Fruit fly (Drosophila melanogaster) whole organism, prepupa: ENCODE results near the gene Hr4.

Experiments used
- Blimp-1 ChIP-seq: fragments of 200-800 bp; sonication (Bioruptor generic); optimal IDR thresholded peaks from 3 replicates; lab custom pipeline; 2017; ENCODE audit warnings: missing biosample characterization, missing genetic modification characterization, mild to moderate bottlenecking, moderate library complexity, missing genetic modification reagents
- CG11902 ChIP-seq: fragments of 200-800 bp; sonication (Bioruptor generic); optimal IDR thresholded peaks from 3 replicates; lab custom pipeline; 2016; ENCODE audit warnings: missing biosample characterization, missing genetic modification characterization
- CG15336 ChIP-seq: fragments of 200-800 bp; sonication (Bioruptor generic); IDR thresholded peaks from 2 replicates; pipeline ENCODE4 v1.3.6; 2022; ENCODE audit warnings: missing biosample characterization, missing genetic modification characterization
- CG1621 ChIP-seq: fragments of 200-800 bp; sonication (Bioruptor generic); optimal IDR thresholded peaks from 3 replicates; lab custom pipeline; 2018; ENCODE audit warnings: missing biosample characterization, mild to moderate bottlenecking, missing genetic modification characterization
- CG16779 ChIP-seq: fragments of 200-800 bp; sonication (Bioruptor generic); optimal IDR thresholded peaks from 3 replicates; lab custom pipeline; 2017; ENCODE audit warnings: missing biosample characterization, mild to moderate bottlenecking, missing genetic modification characterization
- CG3032 ChIP-seq: fragments of 200-800 bp; optimal IDR thresholded peaks from 2 replicates; lab custom pipeline; 2019; ENCODE audit warnings: missing biosample characterization, mild to moderate bottlenecking, missing genetic modification characterization, moderate library complexity
- CG31627 ChIP-seq: fragments of 200-800 bp; sonication (Bioruptor generic); optimal IDR thresholded peaks from 3 replicates; lab custom pipeline; 2016; ENCODE audit warnings: missing biosample characterization, missing genetic modification characterization
- CG32006 ChIP-seq: fragments of 200-800 bp; sonication (Bioruptor generic); optimal IDR thresholded peaks from 3 replicates; lab custom pipeline; 2017; ENCODE audit warnings: missing biosample characterization, mild to moderate bottlenecking, missing genetic modification characterization
- CG34406 ChIP-seq: fragments of 200-800 bp; sonication (Bioruptor generic); optimal IDR thresholded peaks from 3 replicates; lab custom pipeline; 2016; ENCODE audit warnings: missing biosample characterization, missing genetic modification characterization
- CG4318 ChIP-seq: fragments of 200-800 bp; sonication (Bioruptor generic); optimal IDR thresholded peaks from 3 replicates; lab custom pipeline; 2017; ENCODE audit warnings: missing biosample characterization, mild to moderate bottlenecking, missing genetic modification characterization
- CG6163 ChIP-seq: fragments of 200-800 bp; sonication (Bioruptor generic); IDR thresholded peaks from 3 replicates; pipeline ENCODE4 v1.3.6; 2022; ENCODE audit warnings: missing biosample characterization, missing genetic modification characterization
- CG6276 ChIP-seq: fragments of 200-800 bp; sonication (Bioruptor generic); optimal IDR thresholded peaks from 2 replicates; lab custom pipeline; 2017; ENCODE audit warnings: missing biosample characterization, mild to moderate bottlenecking, missing genetic modification characterization
- CG6792 ChIP-seq: fragments of 200-800 bp; sonication (Bioruptor generic); optimal IDR thresholded peaks from 3 replicates; lab custom pipeline; 2016; ENCODE audit warnings: missing biosample characterization, missing genetic modification characterization
- CG6808 ChIP-seq: fragments of 200-800 bp; sonication (Bioruptor generic); optimal IDR thresholded peaks from 3 replicates; lab custom pipeline; 2017; ENCODE audit warnings: missing biosample characterization, missing genetic modification characterization, mild to moderate bottlenecking, moderate library complexity, missing genetic modification reagents
- CG7368 ChIP-seq: fragments of 200-800 bp; sonication (Bioruptor generic); optimal IDR thresholded peaks from 3 replicates; lab custom pipeline; 2016; ENCODE audit warnings: missing biosample characterization, missing genetic modification characterization
- CG8119 ChIP-seq: fragments of 200-800 bp; sonication (Bioruptor generic); IDR thresholded peaks from 3 replicates; pipeline ENCODE4 v1.3.6; 2022; ENCODE audit warnings: missing biosample characterization, missing genetic modification characterization
- CG8319 ChIP-seq: fragments of 200-800 bp; sonication (Bioruptor generic); optimal IDR thresholded peaks from 3 replicates; lab custom pipeline; 2016; ENCODE audit warnings: missing biosample characterization, missing genetic modification characterization
- CG8632 ChIP-seq: fragments of 200-800 bp; sonication (Bioruptor generic); optimal IDR thresholded peaks from 3 replicates; lab custom pipeline; 2016; ENCODE audit warnings: missing biosample characterization, missing genetic modification characterization
- Eip75B ChIP-seq: fragments of 200-800 bp; sonication (Bioruptor generic); optimal IDR thresholded peaks from 3 replicates; lab custom pipeline; 2016; ENCODE audit warnings: missing biosample characterization, missing genetic modification characterization
- Eip78C ChIP-seq: fragments of 200-800 bp; sonication (Bioruptor generic); peaks from one replicate; lab custom pipeline; 2016; ENCODE audit warnings: missing biosample characterization, missing genetic modification characterization
- Eip93F ChIP-seq: fragments of 200-800 bp; sonication (Bioruptor generic); optimal IDR thresholded peaks from 2 replicates; lab custom pipeline; 2016; ENCODE audit warnings: missing biosample characterization, mild to moderate bottlenecking, missing genetic modification characterization
- Ets21C ChIP-seq: fragments of 200-800 bp; sonication (Bioruptor generic); optimal IDR thresholded peaks from 3 replicates; lab custom pipeline; 2016; ENCODE audit warnings: missing biosample characterization, missing genetic modification characterization
- Ets96B ChIP-seq: fragments of 200-800 bp; optimal IDR thresholded peaks from 2 replicates; lab custom pipeline; 2019; ENCODE audit warnings: missing biosample characterization, mild to moderate bottlenecking, missing genetic modification characterization, moderate library complexity
- Gug ChIP-seq: fragments of 200-800 bp; sonication (Bioruptor generic); IDR thresholded peaks from 2 replicates; pipeline ENCODE4 v1.3.6; 2022; ENCODE audit warnings: missing biosample characterization, missing genetic modification characterization
- Lpt ChIP-seq: fragments of 200-800 bp; sonication (Bioruptor generic); optimal IDR thresholded peaks from 3 replicates; lab custom pipeline; 2016; ENCODE audit warnings: missing biosample characterization, missing genetic modification characterization
- Met ChIP-seq: fragments of 200-800 bp; sonication (Bioruptor generic); optimal IDR thresholded peaks from 3 replicates; lab custom pipeline; 2016; ENCODE audit warnings: missing biosample characterization, missing genetic modification characterization
- OdsH ChIP-seq: fragments of 200-800 bp; sonication (Bioruptor generic); optimal IDR thresholded peaks from 3 replicates; lab custom pipeline; 2016; ENCODE audit warnings: missing biosample characterization, missing genetic modification characterization
- Smox ChIP-seq: fragments of 200-800 bp; sonication (Bioruptor generic); optimal IDR thresholded peaks from 3 replicates; lab custom pipeline; 2016; ENCODE audit warnings: missing biosample characterization, missing genetic modification characterization
- Sox102F ChIP-seq: fragments of 200-800 bp; sonication (Bioruptor generic); optimal IDR thresholded peaks from 2 replicates; lab custom pipeline; 2016; ENCODE audit warnings: missing biosample characterization, mild to moderate bottlenecking, missing genetic modification characterization
- Sox15 ChIP-seq: fragments of 200-800 bp; sonication (Bioruptor generic); optimal IDR thresholded peaks from 3 replicates; lab custom pipeline; 2016; ENCODE audit warnings: missing biosample characterization, missing genetic modification characterization
- achi ChIP-seq: fragments of 200-800 bp; sonication (Bioruptor generic); optimal IDR thresholded peaks from 3 replicates; lab custom pipeline; 2016; ENCODE audit warnings: missing biosample characterization, missing genetic modification characterization
- acj6 ChIP-seq: fragments of 200-800 bp; sonication (Bioruptor generic); optimal IDR thresholded peaks from 3 replicates; lab custom pipeline; 2016; ENCODE audit warnings: missing biosample characterization, missing genetic modification characterization
- cyc ChIP-seq: fragments of 200-800 bp; sonication (Bioruptor generic); optimal IDR thresholded peaks from 3 replicates; lab custom pipeline; 2016; ENCODE audit warnings: missing biosample characterization, missing genetic modification characterization
- dac ChIP-seq: fragments of 200-800 bp; sonication (Bioruptor generic); optimal IDR thresholded peaks from 2 replicates; lab custom pipeline; 2017; ENCODE audit warnings: missing biosample characterization, mild to moderate bottlenecking, missing genetic modification characterization
- dsx ChIP-seq: fragments of 200-800 bp; optimal IDR thresholded peaks from 3 replicates; lab custom pipeline; 2019; ENCODE audit warnings: missing biosample characterization, mild to moderate bottlenecking, missing genetic modification characterization, moderate library complexity; ENCODE audit not compliant: poor library complexity, severe bottlenecking
- eg ChIP-seq: fragments of 200-800 bp; sonication (Bioruptor generic); IDR thresholded peaks from 3 replicates; pipeline ENCODE4 v1.3.6; 2022; ENCODE audit warnings: missing biosample characterization, missing genetic modification characterization
- esn ChIP-seq: fragments of 200-800 bp; sonication (Bioruptor generic); optimal IDR thresholded peaks from 2 replicates; lab custom pipeline; 2016; ENCODE audit warnings: missing biosample characterization, mild to moderate bottlenecking, missing genetic modification characterization, moderate library complexity
- fd85E ChIP-seq: fragments of 200-800 bp; sonication (Bioruptor generic); optimal IDR thresholded peaks from 3 replicates; lab custom pipeline; 2016; ENCODE audit warnings: missing biosample characterization, missing genetic modification characterization
- fkh ChIP-seq: fragments of 200-800 bp; sonication (Bioruptor generic); optimal IDR thresholded peaks from 3 replicates; lab custom pipeline; 2017; ENCODE audit warnings: missing biosample characterization, mild to moderate bottlenecking, missing genetic modification characterization, moderate library complexity
- lz ChIP-seq: fragments of 200-800 bp; sonication (Bioruptor generic); optimal IDR thresholded peaks from 3 replicates; lab custom pipeline; 2016; ENCODE audit warnings: missing biosample characterization, missing genetic modification characterization
- net ChIP-seq: fragments of 200-800 bp; sonication (Bioruptor generic); optimal IDR thresholded peaks from 3 replicates; lab custom pipeline; 2016; ENCODE audit warnings: missing biosample characterization, missing genetic modification characterization
- salr ChIP-seq, 2 experiments: fragments of 200-800 bp; sonication (Bioruptor generic); optimal IDR thresholded peaks; 3 replicates each; lab custom pipeline; 2016 to 2018; ENCODE audit warnings: missing biosample characterization in 2 of 2, missing genetic modification characterization in 2 of 2, mild to moderate bottlenecking in 1 of 2
- spab ChIP-seq: fragments of 200-800 bp; sonication (Bioruptor generic); optimal IDR thresholded peaks from 2 replicates; lab custom pipeline; 2017; ENCODE audit warnings: missing biosample characterization, mild to moderate bottlenecking, missing genetic modification characterization, missing genetic modification reagents
- ss ChIP-seq, 2 experiments: fragments of 200-800 bp; sonication (Bioruptor generic); optimal IDR thresholded peaks; 2 replicates in 1 of 2; 3 replicates in 1 of 2; lab custom pipeline; 2017 to 2018; ENCODE audit warnings: mild to moderate bottlenecking in 2 of 2, missing biosample characterization in 2 of 2, missing genetic modification characterization in 2 of 2, moderate library complexity in 1 of 2
- svp ChIP-seq: fragments of 200-800 bp; sonication (Bioruptor generic); peaks from one replicate; lab custom pipeline; 2016; ENCODE audit warnings: missing biosample characterization, missing genetic modification characterization
- topi ChIP-seq: fragments of 200-800 bp; sonication (Bioruptor generic); optimal IDR thresholded peaks from 3 replicates; lab custom pipeline; 2016; ENCODE audit warnings: missing biosample characterization, missing genetic modification characterization
- vri ChIP-seq: fragments of 200-800 bp; sonication (Bioruptor generic); optimal IDR thresholded peaks from 3 replicates; lab custom pipeline; 2016; ENCODE audit warnings: missing biosample characterization, mild to moderate bottlenecking, missing genetic modification characterization

Hr4 gene

dm6 chrX:1975879-1976601 lies 34.3 kb downstream of the Hr4 start:
- TF ChIP-seq esn (GFP tag; lab: Kevin White, UChicago) (no peak), Eip93F (GFP tag; lab: Kevin White, UChicago) (no peak), Eip78C (peak; percentile 54), CG8319 (GFP tag; lab: Kevin White, UChicago) (no peak), Lpt (peak; percentile 83), CG6792 (GFP tag; lab: Kevin White, UChicago) (no peak), CG15336 (GFP tag; lab: Robert Waterston, UW) (peak; percentile 41), vri (GFP tag; lab: Kevin White, UChicago) (peak; percentile 57), CG8119 (GFP tag; lab: Robert Waterston, UW) (peak; percentile 55; the same call in 2 of the 3 replicates), ss (GFP tag; optimal IDR thresholded peaks at IDR 0.05; lab: Kevin White, UChicago) (no peak), dac (GFP tag; lab: Kevin White, UChicago) (no peak), svp (GFP tag; lab: Kevin White, UChicago) (peak; percentile 58), fkh (GFP tag; lab: Kevin White, UChicago) (peak; percentile 12), CG6163 (GFP tag; lab: Robert Waterston, UW) (0 out of 3 replicates have a peak, but pooled peaks have one; percentile 37), eg (GFP tag; lab: Robert Waterston, UW) (peak; percentile 49; the same call in 1 of the 3 replicates), CG4318 (GFP tag; lab: Kevin White, UChicago) (no peak), CG6276 (GFP tag; lab: Kevin White, UChicago) (peak; percentile 39), CG32006 (GFP tag; lab: Kevin White, UChicago) (no peak), net (GFP tag; lab: Kevin White, UChicago) (no peak), CG16779 (tag; lab: Kevin White, UChicago) (peak; percentile 12), Ets96B (tag; lab: Kevin White, UChicago) (no peak)

- TF ChIP-seq Sox15 (GFP tag; lab: Kevin White, UChicago) (no peak), dac (GFP tag; lab: Kevin White, UChicago) (peak; percentile 80), Met (GFP tag; lab: Kevin White, UChicago) (no peak), achi (peak; percentile 23), OdsH (GFP tag; lab: Kevin White, UChicago) (peak; percentile 28), Eip93F (GFP tag; lab: Kevin White, UChicago) (no peak), vri (GFP tag; lab: Kevin White, UChicago) (no peak), CG6276 (GFP tag; lab: Kevin White, UChicago) (peak; percentile 80), svp (GFP tag; lab: Kevin White, UChicago) (no peak), topi (GFP tag; lab: Kevin White, UChicago) (no peak), CG1621 (tag; lab: Kevin White, UChicago) (no peak), CG8632 (no peak), CG15336 (GFP tag; lab: Robert Waterston, UW) (peak; percentile 88), Blimp-1 (GFP tag; lab: Kevin White, UChicago) (no peak), dsx (GFP tag; lab: Kevin White, UChicago) (no peak), Sox102F (GFP tag; lab: Kevin White, UChicago) (no peak), spab (no peak), Ets21C (GFP tag; lab: Kevin White, UChicago) (no peak), Smox (no peak), Lpt (peak; percentile 47), CG8319 (GFP tag; lab: Kevin White, UChicago) (no peak), lz (GFP tag; lab: Kevin White, UChicago) (no peak), CG7368 (no peak), salr (GFP tag; optimal IDR thresholded peaks at IDR 0.05; lab: Kevin White, UChicago) (peak in 1 of 2 experiments; percentile 4), CG34406 (GFP tag; lab: Kevin White, UChicago) (no peak), CG3032 (tag; lab: Kevin White, UChicago) (no peak), fd85E (GFP tag; lab: Kevin White, UChicago) (no peak), eg (GFP tag; lab: Robert Waterston, UW) (peak; percentile 76; the same call in 2 of the 3 replicates), Gug (peak; percentile 64), CG16779 (tag; lab: Kevin White, UChicago) (no peak), acj6 (GFP tag; lab: Kevin White, UChicago) (no peak), CG32006 (GFP tag; lab: Kevin White, UChicago) (peak; percentile 92), CG31627 (no peak), cyc (GFP tag; lab: Kevin White, UChicago) (no peak), Eip75B (GFP tag; lab: Kevin White, UChicago) (no peak), CG11902 (no peak), CG6808 (no peak)
These were observed 37.3 kb downstream of the Hr4 start for dm6 chrX:1979031-1979430.
